Fruit fly (Drosophila melanogaster) whole organism, larva: ENCODE data around the gene Pxn.

Experiments used
- noc ChIP-seq: fragments of 200-800 bp; sonication (Bioruptor generic); optimal IDR thresholded peaks from 3 replicates; lab custom pipeline; 2019; ENCODE audit warnings: missing biosample characterization, mild to moderate bottlenecking, missing genetic modification characterization, moderate library complexity

Pxn gene

dm6 chr3L:2582753-2583536 is 46.9 kb downstream of the Pxn start:
- TF ChIP-seq noc (tag; lab: Kevin White, UChicago) = no peak

dm6 chr3L:2582290-2582689 is 47.6 kb downstream of the Pxn start:
- TF ChIP-seq noc (tag; lab: Kevin White, UChicago) = no peak

dm6 chr3L:2581857-2582256 is 48.0 kb downstream of the Pxn start:
- TF ChIP-seq noc (tag; lab: Kevin White, UChicago) = peak; percentile 15

dm6 chr3L:2581343-2581825 is 48.5 kb downstream of the Pxn start:
- TF ChIP-seq noc (tag; lab: Kevin White, UChicago) = peak; percentile 86

- no peak for TF ChIP-seq noc (tag; lab: Kevin White, UChicago)
These were observed 50.2 kb downstream of the Pxn start for dm6 chr3L:2579557-2580224.

dm6 chr3L:2578737-2579136 is 51.1 kb downstream of the Pxn start:
- TF ChIP-seq noc (tag; lab: Kevin White, UChicago) = peak; percentile 84

dm6 chr3L:2578315-2578714 is 51.5 kb downstream of the Pxn start:
- TF ChIP-seq noc (tag; lab: Kevin White, UChicago) = no peak

dm6 chr3L:2577096-2577831 is 52.6 kb downstream of the Pxn start:
- TF ChIP-seq noc (tag; lab: Kevin White, UChicago) = no peak

dm6 chr3L:2575240-2575639 is 54.6 kb downstream of the Pxn start:
- TF ChIP-seq noc (tag; lab: Kevin White, UChicago) = peak; percentile 69

- no peak for TF ChIP-seq noc (tag; lab: Kevin White, UChicago)
These were observed 55.1 kb downstream of the Pxn start for dm6 chr3L:2574716-2575115.

- TF ChIP-seq noc (tag; lab: Kevin White, UChicago) = peak; percentile 86
These were observed 56.8 kb downstream of the Pxn start for dm6 chr3L:2572907-2573591.

- TF ChIP-seq noc (tag; lab: Kevin White, UChicago) = peak; percentile 48
These were observed 57.9 kb downstream of the Pxn start for dm6 chr3L:2571975-2572374.

- peak; percentile 20 for TF ChIP-seq noc (tag; lab: Kevin White, UChicago)
These were observed 59.6 kb downstream of the Pxn start for dm6 chr3L:2570269-2570723.

dm6 chr3L:2568274-2568673 is 61.6 kb downstream of the Pxn start:
- no peak for TF ChIP-seq noc (tag; lab: Kevin White, UChicago)

dm6 chr3L:2567050-2567609 is 62.7 kb downstream of the Pxn start:
- TF ChIP-seq noc (tag; lab: Kevin White, UChicago) = no peak
